Fruit fly (Drosophila melanogaster) whole organism, embryonic: ENCODE measurements around the gene Pvf2.

ENCODE experiments used
- Atf-2 ChIP-seq: fragments of 200-800 bp; sonication (Bioruptor generic); optimal IDR thresholded peaks from 2 replicates; lab custom pipeline; 2016; ENCODE audit warnings: missing biosample characterization, missing genetic modification characterization
- CG10321 ChIP-seq: fragments of 200-800 bp; sonication (Bioruptor generic); IDR thresholded peaks from 2 replicates; pipeline ENCODE4 v1.3.6; 2022; ENCODE audit warnings: missing biosample characterization, missing genetic modification characterization
- CG10543 ChIP-seq: fragments of 200-800 bp; sonication (Bioruptor generic); optimal IDR thresholded peaks from 3 replicates; lab custom pipeline; 2017; ENCODE audit warnings: missing biosample characterization, mild to moderate bottlenecking, missing genetic modification characterization, moderate library complexity
- CG16779 ChIP-seq: fragments of 200-800 bp; sonication (Bioruptor generic); IDR thresholded peaks from 2 replicates; pipeline ENCODE4 v1.3.6; 2022; ENCODE audit warnings: missing biosample characterization, missing genetic modification characterization
- CG17912 ChIP-seq: fragments of 200-800 bp; sonication (Bioruptor generic); optimal IDR thresholded peaks from 2 replicates; lab custom pipeline; 2018; ENCODE audit warnings: missing biosample characterization, mild to moderate bottlenecking, missing genetic modification characterization
- CG1832 ChIP-seq: fragments of 200-800 bp; sonication (Bioruptor generic); optimal IDR thresholded peaks from 2 replicates; lab custom pipeline; 2017; ENCODE audit warnings: missing biosample characterization, mild to moderate bottlenecking, missing genetic modification characterization, inconsistent platforms
- CG18476 ChIP-seq: fragments of 200-800 bp; sonication (Bioruptor generic); optimal IDR thresholded peaks from 2 replicates; lab custom pipeline; 2016; ENCODE audit warnings: missing biosample characterization, mild to moderate bottlenecking, missing genetic modification characterization
- CG2889 ChIP-seq: fragments of 200-800 bp; sonication (Bioruptor generic); IDR thresholded peaks from 3 replicates; pipeline ENCODE4 v1.3.6; 2022; ENCODE audit warnings: missing biosample characterization, missing genetic modification characterization
- CG3163 ChIP-seq: fragments of 200-800 bp; sonication (Bioruptor generic); optimal IDR thresholded peaks from 3 replicates; lab custom pipeline; 2016; ENCODE audit warnings: missing biosample characterization, missing genetic modification characterization
- CG34376 ChIP-seq: fragments of 200-800 bp; sonication (Bioruptor generic); optimal IDR thresholded peaks from 2 replicates; lab custom pipeline; 2018; ENCODE audit warnings: missing biosample characterization, mild to moderate bottlenecking, missing genetic modification characterization
- CG5953 ChIP-seq: fragments of 200-800 bp; sonication (Bioruptor generic); IDR thresholded peaks from 2 replicates; pipeline ENCODE4 v1.3.6; 2022; ENCODE audit warnings: missing biosample characterization, missing genetic modification characterization
- CG6654 ChIP-seq: fragments of 200-800 bp; sonication (Bioruptor generic); optimal IDR thresholded peaks from 2 replicates; lab custom pipeline; 2017; ENCODE audit warnings: missing biosample characterization, mild to moderate bottlenecking, missing genetic modification characterization
- CG6791 ChIP-seq: fragments of 200-800 bp; sonication (Bioruptor generic); IDR thresholded peaks from 3 replicates; pipeline ENCODE4 v1.3.6; 2022; ENCODE audit warnings: missing biosample characterization, missing genetic modification characterization; ENCODE audit not compliant: partially characterized antibody
- CG7963 ChIP-seq: fragments of 200-800 bp; sonication (Bioruptor generic); IDR thresholded peaks from 3 replicates; pipeline ENCODE4 v1.3.6; 2022; ENCODE audit warnings: missing biosample characterization, missing genetic modification characterization; ENCODE audit not compliant: partially characterized antibody
- CG8388 ChIP-seq: fragments of 200-800 bp; sonication (Bioruptor generic); optimal IDR thresholded peaks from 2 replicates; lab custom pipeline; 2019; ENCODE audit warnings: missing biosample characterization, mild to moderate bottlenecking, missing genetic modification characterization, moderate library complexity
- CG8765 ChIP-seq: fragments of 200-800 bp; sonication (Bioruptor generic); IDR thresholded peaks from 2 replicates; pipeline ENCODE4 v1.3.6; 2022; ENCODE audit warnings: missing biosample characterization, missing genetic modification characterization
- CG9932 ChIP-seq: fragments of 200-800 bp; sonication (Bioruptor generic); IDR thresholded peaks from 2 replicates; pipeline ENCODE4 v1.3.6; 2022; ENCODE audit warnings: missing biosample characterization, missing genetic modification characterization
- Dbx ChIP-seq: fragments of 200-800 bp; sonication (Bioruptor generic); IDR thresholded peaks from 3 replicates; pipeline ENCODE4 v1.3.6; 2022; ENCODE audit warnings: missing biosample characterization, missing genetic modification characterization
- Dek ChIP-seq: fragments of 200-800 bp; sonication (Bioruptor generic); optimal IDR thresholded peaks from 3 replicates; lab custom pipeline; 2019; ENCODE audit warnings: missing biosample characterization, mild to moderate bottlenecking, missing genetic modification characterization, moderate library complexity
- Dfd ChIP-seq, 2 experiments: fragments of >200 bp; optimal IDR thresholded peaks; 2 replicates each; lab custom pipeline; 2017; ENCODE audit warnings: missing biosample characterization in 2 of 2, missing genetic modification characterization in 2 of 2
- Doc3 ChIP-seq: fragments of 200-800 bp; sonication (Bioruptor generic); IDR thresholded peaks from 3 replicates; pipeline ENCODE4 v1.3.6; 2022; ENCODE audit warnings: missing biosample characterization, missing genetic modification characterization; ENCODE audit not compliant: partially characterized antibody
- Ets65A ChIP-seq: fragments of 200-800 bp; sonication (Bioruptor generic); peaks from one replicate; lab custom pipeline; 2016; ENCODE audit warnings: missing biosample characterization, missing genetic modification characterization
- Med ChIP-seq: fragments of 200-800 bp; sonication (Bioruptor generic); peaks from one replicate; lab custom pipeline; 2016; ENCODE audit warnings: missing biosample characterization, missing genetic modification characterization, mild to moderate bottlenecking, inconsistent platforms, moderate library complexity
- Pdp1 ChIP-seq, 2 experiments: fragments of 200-800 bp; sonication (Bioruptor generic); optimal IDR thresholded peaks; 3 replicates each; lab custom pipeline; 2016; ENCODE audit warnings: missing biosample characterization in 2 of 2, missing genetic modification characterization in 2 of 2, mild to moderate bottlenecking in 1 of 2, moderate library complexity in 1 of 2
- Ravus ChIP-seq: fragments of 200-800 bp; sonication (Bioruptor generic); IDR thresholded peaks from 2 replicates; pipeline ENCODE4 v1.3.6; 2022; ENCODE audit warnings: missing biosample characterization, missing genetic modification characterization
- Rx ChIP-seq: fragments of 200-800 bp; sonication (Bioruptor generic); IDR thresholded peaks from 2 replicates; pipeline ENCODE4 v1.3.6; 2022; ENCODE audit warnings: missing biosample characterization, missing genetic modification characterization
- Sry-δ ChIP-seq: fragments of 200-800 bp; sonication (Bioruptor generic); optimal IDR thresholded peaks from 2 replicates; lab custom pipeline; 2016; ENCODE audit warnings: missing biosample characterization, missing genetic modification characterization
- Ssrp ChIP-seq: fragments of 200-800 bp; sonication (Bioruptor generic); optimal IDR thresholded peaks from 2 replicates; lab custom pipeline; 2018; ENCODE audit warnings: missing biosample characterization, mild to moderate bottlenecking, missing genetic modification characterization, moderate library complexity
- Stat92E ChIP-seq, 3 experiments: fragments of >200 bp in 2 of 3; fragments of 200-800 bp in 1 of 3; sonication (Bioruptor generic) in 1 of 3; optimal IDR thresholded peaks; 2 replicates each; lab custom pipeline; 2017 to 2019; ENCODE audit warnings: missing biosample characterization in 3 of 3, missing genetic modification characterization in 3 of 3, mild to moderate bottlenecking in 1 of 3, moderate library complexity in 1 of 3
- Taf1 ChIP-seq: fragments of 200-800 bp; sonication (Bioruptor generic); IDR thresholded peaks from 2 replicates; pipeline ENCODE4 v1.3.6; 2022; ENCODE audit warnings: missing biosample characterization, missing genetic modification characterization
- ara ChIP-seq: fragments of 200-800 bp; sonication (Bioruptor generic); IDR thresholded peaks from 2 replicates; pipeline ENCODE4 v1.3.6; 2022; ENCODE audit warnings: missing biosample characterization, missing genetic modification characterization
- ci ChIP-seq: fragments of 200-800 bp; sonication (Bioruptor generic); IDR thresholded peaks from 3 replicates; pipeline ENCODE4 v1.3.6; 2022; ENCODE audit warnings: missing biosample characterization, missing genetic modification characterization
- corto ChIP-seq: fragments of 200-800 bp; sonication (Bioruptor generic); optimal IDR thresholded peaks from 2 replicates; lab custom pipeline; 2016; ENCODE audit warnings: missing biosample characterization, mild to moderate bottlenecking, missing genetic modification characterization, moderate library complexity
- gt ChIP-seq: fragments of 200-800 bp; sonication (Bioruptor generic); IDR thresholded peaks from 2 replicates; pipeline ENCODE4 v1.3.6; 2022; ENCODE audit warnings: missing biosample characterization, missing genetic modification characterization
- inv ChIP-seq: fragments of 200-800 bp; sonication (Bioruptor generic); IDR thresholded peaks from 2 replicates; pipeline ENCODE4 v1.3.6; 2022; ENCODE audit warnings: missing biosample characterization, missing genetic modification characterization; ENCODE audit not compliant: partially characterized antibody
- ken ChIP-seq: fragments of 200-800 bp; sonication (Bioruptor generic); IDR thresholded peaks from 3 replicates; pipeline ENCODE4 v1.3.6; 2022; ENCODE audit warnings: missing biosample characterization, missing genetic modification characterization
- scrt ChIP-seq: fragments of 200-800 bp; sonication (Bioruptor generic); optimal IDR thresholded peaks from 2 replicates; lab custom pipeline; 2018; ENCODE audit warnings: missing biosample characterization, mild to moderate bottlenecking, missing genetic modification characterization, moderate library complexity
- sens ChIP-seq: fragments of 200-800 bp; sonication (Bioruptor generic); peaks from one replicate; lab custom pipeline; 2016; ENCODE audit warnings: missing biosample characterization, missing genetic modification characterization
- sens-2 ChIP-seq: fragments of 200-800 bp; sonication (Bioruptor generic); IDR thresholded peaks from 2 replicates; pipeline ENCODE4 v1.3.6; 2022; ENCODE audit warnings: missing biosample characterization, missing genetic modification characterization
- unpg ChIP-seq: fragments of 200-800 bp; sonication (Bioruptor generic); optimal IDR thresholded peaks from 3 replicates; lab custom pipeline; 2018; ENCODE audit warnings: missing biosample characterization, mild to moderate bottlenecking, missing genetic modification characterization, moderate library complexity

Pvf2 gene

dm6 chr2L:7026988-7027908 is 57.2 kb downstream of the Pvf2 start, which contains the start of the genes CG31908 and MME1 (continued):
- no peak for TF ChIP-seq corto (GFP tag; lab: Kevin White, UChicago)
- TF ChIP-seq CG8765 (GFP tag; lab: Robert Waterston, UW), result no peak
- TF ChIP-seq Sry-δ (GFP tag; lab: Kevin White, UChicago), result peak; percentile 56

dm6 chr2L:7026308-7026707 is 58.1 kb downstream of the Pvf2 start:
- TF ChIP-seq CG16779 (GFP tag; lab: Robert Waterston, UW), result 0 out of 2 replicates have a peak, but pooled peaks have one; percentile 6
- TF ChIP-seq Med (GFP tag; lab: Kevin White, UChicago), result peak; percentile 62
- no peak for TF ChIP-seq sens-2
- no peak for TF ChIP-seq CG10321 (GFP tag; lab: Robert Waterston, UW)
- 0 out of 2 replicates have a peak, but pooled peaks have one; percentile 10 for TF ChIP-seq CG5953 (GFP tag; lab: Robert Waterston, UW)
- no peak for TF ChIP-seq gt (GFP tag; lab: Robert Waterston, UW)
- TF ChIP-seq ara (GFP tag; lab: Robert Waterston, UW), result 0 out of 2 replicates have a peak, but pooled peaks have one; percentile 20
- peak; percentile 4 for TF ChIP-seq CG1832
- TF ChIP-seq CG9932 (GFP tag; lab: Robert Waterston, UW), result no peak
- no peak for TF ChIP-seq CG6654 (GFP tag; lab: Kevin White, UChicago)
- TF ChIP-seq CG10543 (GFP tag; lab: Kevin White, UChicago), result no peak
- TF ChIP-seq CG8388 (GFP tag; lab: Kevin White, UChicago), result no peak
- peak; percentile 37; the same call in 1 of the 3 replicates for TF ChIP-seq CG6791 (GFP tag; lab: Robert Waterston, UW)
- TF ChIP-seq Rx (GFP tag; lab: Robert Waterston, UW), result no peak
- no peak for TF ChIP-seq CG2889 (GFP tag; lab: Robert Waterston, UW)
- no peak for TF ChIP-seq unpg
- no peak for TF ChIP-seq Atf-2 (GFP tag; lab: Kevin White, UChicago)
- TF ChIP-seq ken (GFP tag; lab: Robert Waterston, UW), result no peak
- TF ChIP-seq CG34376 (GFP tag; lab: Kevin White, UChicago), result no peak
- no peak for TF ChIP-seq CG17912 (GFP tag; lab: Kevin White, UChicago)
- TF ChIP-seq ci (GFP tag; lab: Robert Waterston, UW), result 0 out of 3 replicates have a peak, but pooled peaks have one; percentile 39
- no peak for TF ChIP-seq Stat92E (GFP tag; optimal IDR thresholded peaks at IDR 0.05; lab: Kevin White, UChicago)
- no peak for TF ChIP-seq Ravus (GFP tag; lab: Robert Waterston, UW)
- peak; percentile 25; the same call in 1 of the 3 replicates for TF ChIP-seq Dbx (GFP tag; lab: Robert Waterston, UW)
- no peak for TF ChIP-seq Pdp1 (GFP tag; optimal IDR thresholded peaks at IDR 0.05; lab: Kevin White, UChicago)
- TF ChIP-seq Dek (tag; lab: Kevin White, UChicago), result no peak
- TF ChIP-seq Ssrp (tag; lab: Kevin White, UChicago), result no peak
- peak; percentile 0 for TF ChIP-seq sens (GFP tag; lab: Kevin White, UChicago)

- TF ChIP-seq Taf1 (GFP tag; lab: Robert Waterston, UW) (no peak), CG3163 (GFP tag; lab: Kevin White, UChicago) (no peak), inv (GFP tag; lab: Robert Waterston, UW) (no peak), Med (GFP tag; lab: Kevin White, UChicago) (peak; percentile 74), Doc3 (GFP tag; lab: Robert Waterston, UW) (no peak), CG18476 (GFP tag; lab: Kevin White, UChicago) (no peak), scrt (GFP tag; lab: Kevin White, UChicago) (no peak), Ets65A (peak; percentile 19), Dfd (GFP tag; optimal IDR thresholded peaks at IDR 0.05; lab: Kevin White, UChicago) (peak in 1 of 2 experiments; percentile 82), CG7963 (GFP tag; lab: Robert Waterston, UW) (0 out of 3 replicates have a peak, but pooled peaks have one; percentile 16)
These were observed 59.2 kb downstream of the Pvf2 start for dm6 chr2L:7025247-7025646.
